Worm (Caenorhabditis elegans) whole organism, young adult: ENCODE measurements around the gene epg-4.

Source experiments
- B0019.2 ChIP-seq: fragments of 200-800 bp; sonication (Bioruptor generic); conservative IDR thresholded peaks from 2 replicates; pipeline ENCODE4 v1.3.6; 2022; ENCODE audit warnings: missing genetic modification reagents, missing genetic modification characterization, missing compliant biosample characterization
- F23B12.7 ChIP-seq: sonication (generic microtip); optimal IDR thresholded peaks from 2 replicates; lab custom pipeline; 2017; ENCODE audit warnings: missing genetic modification characterization, mild to moderate bottlenecking, missing compliant biosample characterization, antibody characterized with exemption, moderate library complexity; ENCODE audit not compliant: insufficient read depth
- F33H1.4 ChIP-seq: fragments of 200-800 bp; sonication (Bioruptor generic); IDR thresholded peaks from 2 replicates; pipeline ENCODE4 v1.3.6; 2022; ENCODE audit warnings: missing genetic modification reagents, missing genetic modification characterization, missing compliant biosample characterization
- F37B4.10 ChIP-seq: fragments of 200-800 bp; sonication (Bioruptor generic); IDR thresholded peaks from 2 replicates; pipeline ENCODE4 v1.3.6; 2022; ENCODE audit warnings: missing genetic modification characterization, missing compliant biosample characterization
- F52B5.7 ChIP-seq: sonication (generic microtip); optimal IDR thresholded peaks from 2 replicates; lab custom pipeline; 2016; ENCODE audit warnings: mild to moderate bottlenecking, missing genetic modification characterization, missing compliant biosample characterization
- F57C9.4 ChIP-seq: sonication (generic microtip); optimal IDR thresholded peaks from 2 replicates; lab custom pipeline; 2017; ENCODE audit warnings: mild to moderate bottlenecking, missing genetic modification characterization, missing compliant biosample characterization
- T07F8.4 ChIP-seq: sonication (generic microtip); optimal IDR thresholded peaks from 2 replicates; lab custom pipeline; 2016; ENCODE audit warnings: mild to moderate bottlenecking, missing genetic modification characterization, moderate library complexity, missing compliant biosample characterization
- T26A5.8 ChIP-seq: sonication (generic microtip); optimal IDR thresholded peaks from 2 replicates; lab custom pipeline; 2016; ENCODE audit warnings: missing genetic modification characterization, missing compliant biosample characterization
- Y53G8AR.9 ChIP-seq: fragments of 200-800 bp; sonication (Bioruptor generic); conservative IDR thresholded peaks from 2 replicates; pipeline ENCODE4 v1.3.6; 2022; ENCODE audit warnings: missing genetic modification reagents, missing genetic modification characterization, missing compliant biosample characterization
- Y67H2A.10 ChIP-seq: fragments of 200-800 bp; sonication (Bioruptor generic); conservative IDR thresholded peaks from 2 replicates; pipeline ENCODE4 v1.3.6; 2022; ENCODE audit warnings: missing genetic modification reagents, missing genetic modification characterization, missing compliant biosample characterization
- Y95B8A.8 ChIP-seq: fragments of 200-800 bp; sonication (Bioruptor generic); IDR thresholded peaks from 2 replicates; pipeline ENCODE4 v1.3.6; 2022; ENCODE audit warnings: missing genetic modification reagents, missing genetic modification characterization, missing compliant biosample characterization
- ZK185.1 ChIP-seq: sonication (generic microtip); optimal IDR thresholded peaks from 2 replicates; lab custom pipeline; 2016; ENCODE audit warnings: mild to moderate bottlenecking, missing genetic modification characterization, missing compliant biosample characterization; ENCODE audit not compliant: poor library complexity, severe bottlenecking
- ama-1 ChIP-seq, 3 experiments: fragments of 150-350 bp in 1 of 3; sonication (generic microtip) in 2 of 3; optimal IDR thresholded peaks; 2 replicates each; lab custom pipeline; 2014 to 2018; ENCODE audit warnings: missing biosample characterization in 2 of 3, missing genetic modification characterization in 2 of 3, missing genetic modification reagents in 2 of 3
- aptf-3 ChIP-seq: fragments of 200-800 bp; sonication (Bioruptor generic); IDR thresholded peaks from 2 replicates; pipeline ENCODE4 v1.3.6; 2022; ENCODE audit warnings: missing genetic modification characterization, missing compliant biosample characterization
- attf-6 ChIP-seq: fragments of 200-800 bp; sonication (Bioruptor generic); IDR thresholded peaks from 2 replicates; pipeline ENCODE4 v1.3.6; 2022; ENCODE audit warnings: missing genetic modification reagents, missing genetic modification characterization, missing compliant biosample characterization
- ceh-100 ChIP-seq: fragments of 200-800 bp; sonication (Bioruptor generic); IDR thresholded peaks from 2 replicates; pipeline ENCODE4 v1.3.6; 2022; ENCODE audit warnings: missing genetic modification reagents, missing genetic modification characterization, missing compliant biosample characterization
- ceh-27 ChIP-seq: fragments of 200-800 bp; sonication (Bioruptor generic); optimal IDR thresholded peaks from 2 replicates; lab custom pipeline; 2018; ENCODE audit warnings: mild to moderate bottlenecking, missing genetic modification characterization, moderate library complexity, missing compliant biosample characterization
- ceh-40 ChIP-seq: fragments of 200-800 bp; sonication (Bioruptor generic); IDR thresholded peaks from 2 replicates; pipeline ENCODE4 v1.3.6; 2022; ENCODE audit warnings: missing genetic modification characterization, missing compliant biosample characterization
- ceh-58 ChIP-seq: fragments of 200-800 bp; sonication (Bioruptor generic); IDR thresholded peaks from 2 replicates; pipeline ENCODE4 v1.3.6; 2022; ENCODE audit warnings: missing genetic modification characterization, missing compliant biosample characterization
- ceh-91 ChIP-seq: fragments of 200-800 bp; sonication (Bioruptor generic); IDR thresholded peaks from 2 replicates; pipeline ENCODE4 v1.3.6; 2022; ENCODE audit warnings: missing genetic modification reagents, missing genetic modification characterization, missing compliant biosample characterization
- dox-1 ChIP-seq: fragments of 200-800 bp; sonication (Bioruptor generic); IDR thresholded peaks from 2 replicates; pipeline ENCODE4 v1.3.6; 2022; ENCODE audit warnings: missing genetic modification reagents, missing genetic modification characterization, missing compliant biosample characterization
- ekl-4 ChIP-seq: fragments of 200-800 bp; sonication (Bioruptor generic); IDR thresholded peaks from 2 replicates; pipeline ENCODE4 v1.3.6; 2022; ENCODE audit warnings: missing genetic modification reagents, missing genetic modification characterization, missing compliant biosample characterization
- him-1 ChIP-seq: sonication (generic microtip); optimal IDR thresholded peaks from 2 replicates; lab custom pipeline; 2016; ENCODE audit warnings: missing genotype, missing genetic modification reagents, missing genetic modification characterization, missing compliant biosample characterization
- lin-40 ChIP-seq: sonication (generic microtip); optimal IDR thresholded peaks from 2 replicates; lab custom pipeline; 2016; ENCODE audit warnings: missing genetic modification characterization, mild to moderate bottlenecking, missing compliant biosample characterization, missing genotype, missing genetic modification reagents
- lin-54 ChIP-seq: fragments of 200-800 bp; sonication (Bioruptor generic); optimal IDR thresholded peaks from 2 replicates; lab custom pipeline; 2018; ENCODE audit warnings: mild to moderate bottlenecking, missing genetic modification characterization, missing compliant biosample characterization
- lsy-27 ChIP-seq: sonication (generic microtip); optimal IDR thresholded peaks from 2 replicates; lab custom pipeline; 2017; ENCODE audit warnings: missing genetic modification characterization, mild to moderate bottlenecking, missing compliant biosample characterization, antibody characterized with exemption, missing genotype, borderline replicate concordance; ENCODE audit not compliant: insufficient read depth
- madf-10 ChIP-seq: sonication (generic microtip); optimal IDR thresholded peaks from 2 replicates; lab custom pipeline; 2016; ENCODE audit warnings: mild to moderate bottlenecking, missing genetic modification characterization, missing compliant biosample characterization
- madf-3 ChIP-seq: fragments of 200-800 bp; sonication (Bioruptor generic); IDR thresholded peaks from 2 replicates; pipeline ENCODE4 v1.3.6; 2022; ENCODE audit warnings: missing genetic modification reagents, missing genetic modification characterization, missing compliant biosample characterization
- madf-6 ChIP-seq: fragments of 200-800 bp; sonication (Bioruptor generic); IDR thresholded peaks from 2 replicates; pipeline ENCODE4 v1.3.6; 2022; ENCODE audit warnings: missing genetic modification reagents, missing genetic modification characterization, missing compliant biosample characterization
- madf-8 ChIP-seq: fragments of 200-800 bp; sonication (Bioruptor generic); conservative IDR thresholded peaks from 2 replicates; pipeline ENCODE4 v1.3.6; 2022; ENCODE audit warnings: missing genetic modification reagents, missing genetic modification characterization, missing compliant biosample characterization
- mcd-1 ChIP-seq: fragments of 200-800 bp; sonication (Bioruptor generic); IDR thresholded peaks from 2 replicates; pipeline ENCODE4 v1.3.6; 2022; ENCODE audit warnings: missing genetic modification reagents, missing genetic modification characterization, missing compliant biosample characterization
- mxl-1 ChIP-seq: sonication (generic microtip); optimal IDR thresholded peaks from 2 replicates; lab custom pipeline; 2016; ENCODE audit warnings: missing genetic modification characterization, missing compliant biosample characterization
- nfyb-1 ChIP-seq: fragments of 200-800 bp; sonication (Bioruptor generic); IDR thresholded peaks from 2 replicates; pipeline ENCODE4 v1.3.6; 2022; ENCODE audit warnings: missing genetic modification reagents, missing genetic modification characterization, missing compliant biosample characterization
- pbrm-1 ChIP-seq: fragments of 200-800 bp; sonication (Bioruptor generic); IDR thresholded peaks from 2 replicates; pipeline ENCODE4 v1.3.6; 2022; ENCODE audit warnings: missing genetic modification reagents, missing genetic modification characterization, missing compliant biosample characterization
- repo-1 ChIP-seq: sonication (generic microtip); optimal IDR thresholded peaks from 2 replicates; lab custom pipeline; 2017; ENCODE audit warnings: mild to moderate bottlenecking, missing genetic modification characterization, missing compliant biosample characterization
- sdz-38 ChIP-seq: sonication (generic microtip); optimal IDR thresholded peaks from 2 replicates; lab custom pipeline; 2016; ENCODE audit warnings: missing genotype, missing genetic modification characterization, missing compliant biosample characterization
- snpc-1.3 ChIP-seq: sonication (generic microtip); optimal IDR thresholded peaks from 2 replicates; lab custom pipeline; 2017; ENCODE audit warnings: missing genetic modification characterization, mild to moderate bottlenecking, missing compliant biosample characterization, antibody characterized with exemption, moderate library complexity, missing genotype, missing genetic modification reagents; ENCODE audit not compliant: insufficient read depth
- snpc-4 ChIP-seq, 5 experiments: fragments of 150-350 bp in 1 of 5; sonication (generic microtip) in 4 of 5; optimal IDR thresholded peaks; 2 replicates each; lab custom pipeline; 2014 to 2018; ENCODE audit warnings: missing genetic modification characterization in 5 of 5, missing biosample characterization in 3 of 5, antibody characterized with exemption in 2 of 5, mild to moderate bottlenecking in 2 of 5, missing compliant biosample characterization in 2 of 5, missing genotype in 2 of 5, moderate library complexity in 2 of 5, missing genetic modification reagents in 1 of 5
- sptf-2 ChIP-seq: fragments of 200-800 bp; sonication (Bioruptor generic); optimal IDR thresholded peaks from 2 replicates; lab custom pipeline; 2018; ENCODE audit warnings: mild to moderate bottlenecking, missing genetic modification characterization, missing compliant biosample characterization
- tbp1 ChIP-seq: fragments of 200-800 bp; sonication (Bioruptor generic); optimal IDR thresholded peaks from 2 replicates; lab custom pipeline; 2018; ENCODE audit warnings: mild to moderate bottlenecking, missing genetic modification characterization, missing compliant biosample characterization
- ztf-18 ChIP-seq: sonication (generic microtip); optimal IDR thresholded peaks from 2 replicates; lab custom pipeline; 2016; ENCODE audit warnings: missing genotype, mild to moderate bottlenecking, missing genetic modification characterization, missing compliant biosample characterization
- ztf-25 ChIP-seq: fragments of 200-800 bp; sonication (Bioruptor generic); IDR thresholded peaks from 2 replicates; pipeline ENCODE4 v1.3.6; 2022; ENCODE audit warnings: missing genetic modification reagents, missing genetic modification characterization, missing compliant biosample characterization
- ztf-6 ChIP-seq: fragments of 200-800 bp; sonication (Bioruptor generic); IDR thresholded peaks from 2 replicates; pipeline ENCODE4 v1.3.6; 2022; ENCODE audit warnings: missing genetic modification reagents, missing genetic modification characterization, missing compliant biosample characterization

Gene epg-4

DNA sequence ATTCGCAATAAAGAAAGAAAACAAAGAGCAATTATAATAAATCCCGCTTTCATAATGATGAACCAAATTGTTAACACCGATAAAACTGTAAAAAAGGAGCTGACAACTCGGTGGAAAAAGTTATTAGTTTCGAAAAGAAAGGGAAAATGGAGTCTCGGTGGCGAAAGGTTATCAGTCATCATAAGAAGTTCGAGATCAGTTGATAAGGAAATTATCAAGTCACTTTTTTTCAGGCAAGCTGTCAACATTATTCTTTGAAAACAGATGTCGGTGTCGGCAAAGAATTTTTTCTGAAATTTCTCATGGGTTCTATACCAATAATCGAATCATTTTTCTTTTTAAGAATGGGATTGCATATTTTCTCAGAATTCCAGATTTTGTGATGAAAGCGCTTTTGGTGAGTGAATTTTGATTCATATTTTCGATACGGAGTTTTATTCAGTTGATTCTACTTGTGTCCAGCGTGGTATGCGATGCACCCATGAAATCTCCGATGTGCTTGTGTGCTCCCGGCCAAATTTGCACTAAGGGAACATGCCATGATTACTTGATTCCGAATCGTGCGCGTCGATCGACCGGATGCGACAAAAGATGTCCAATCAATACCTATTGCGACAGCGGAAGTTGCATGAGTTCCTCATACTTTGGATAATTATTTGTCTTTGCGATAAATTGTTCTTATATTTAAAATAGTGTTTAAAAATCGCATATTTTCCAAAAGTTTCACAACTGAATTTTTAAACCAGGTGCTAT is 6.5 kb downstream of the epg-4 start, which contains the start of the genes F37C12.21 and F37C12.10 (continued):
- TF ChIP-seq madf-6 (GFP tag; lab: Robert Waterston, UW) (peak; percentile 43; the same call in 1 of the 2 replicates), Y53G8AR.9 (GFP tag; lab: Robert Waterston, UW) (no peak), attf-6 (GFP tag; lab: Robert Waterston, UW) (no peak), Y67H2A.10 (no peak), mxl-1 (no peak), F37B4.10 (GFP tag; lab: Robert Waterston, UW) (no peak), sptf-2 (no peak), lsy-27 (tag; lab: Kevin White, UChicago) (no peak), ztf-25 (GFP tag; lab: Robert Waterston, UW) (0 out of 2 replicates have a peak, but pooled peaks have one; percentile 22), mcd-1 (GFP tag; lab: Robert Waterston, UW) (0 out of 2 replicates have a peak, but pooled peaks have one; percentile 6), aptf-3 (GFP tag; lab: Robert Waterston, UW) (0 out of 2 replicates have a peak, but pooled peaks have one; percentile 17), repo-1 (peak; percentile 47), ama-1 (optimal IDR thresholded peaks at IDR 0.05; lab: Kevin White, UChicago) (no peak), ama-1 (GFP tag; optimal IDR thresholded peaks at IDR 0.05; lab: Kevin White, UChicago) (peak in 1 of 2 experiments; percentile 25), nfyb-1 (GFP tag; lab: Robert Waterston, UW) (0 out of 2 replicates have a peak, but pooled peaks have one; percentile 8), T07F8.4 (tag; lab: Kevin White, UChicago) (no peak)

DNA sequence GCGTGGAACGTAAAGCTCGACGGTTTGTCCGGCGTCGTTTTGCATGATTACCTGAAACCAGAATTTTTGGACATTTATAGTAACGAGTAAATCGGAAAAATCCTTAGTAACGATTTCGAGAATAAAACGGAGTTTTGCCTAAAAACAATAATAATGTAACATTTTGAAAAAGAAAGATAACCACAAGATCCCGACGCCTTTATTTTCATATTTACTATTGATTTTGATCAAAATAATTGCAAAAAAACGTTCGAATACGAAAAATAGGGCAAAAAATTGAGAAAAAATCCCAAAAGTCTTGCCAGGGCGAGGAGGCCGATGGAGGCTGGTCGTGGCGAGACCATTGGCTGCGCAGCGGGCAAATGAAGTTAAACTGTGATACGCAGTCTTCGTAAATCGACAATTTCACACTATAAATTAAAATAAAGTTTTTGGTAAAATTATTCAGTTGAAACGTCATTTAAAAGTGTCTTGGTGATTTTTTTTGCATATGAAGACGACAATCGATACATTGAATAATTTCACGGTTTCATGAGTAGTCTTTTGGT is 7.7 kb downstream of the epg-4 start, which contains the start of gene rps-21:
TSS of gene rps-21 (minus strand) at position 51 of the 548 bp plus-strand sequence.
- TF ChIP-seq tbp1 (GFP tag; lab: Kevin White, UChicago), result peak; percentile 47
- no peak for TF ChIP-seq T26A5.8 (tag; lab: Kevin White, UChicago)
- TF ChIP-seq ceh-58 (GFP tag; lab: Robert Waterston, UW), result no peak
- TF ChIP-seq pbrm-1 (GFP tag; lab: Robert Waterston, UW), result peak; percentile 77
- TF ChIP-seq Y95B8A.8, result peak; percentile 67; the same call in 1 of the 2 replicates
- TF ChIP-seq snpc-4 (GFP tag; optimal IDR thresholded peaks at IDR 0.05; lab: Kevin White, UChicago), result peak; percentile 18
- TF ChIP-seq snpc-4 (tag; optimal IDR thresholded peaks at IDR 0.05; lab: Kevin White, UChicago), result peak; percentile 23 to 56 (median 42)
- TF ChIP-seq ztf-18 (tag; lab: Kevin White, UChicago), result peak; percentile 53
- TF ChIP-seq ceh-27 (GFP tag; lab: Kevin White, UChicago), result peak; percentile 43
- TF ChIP-seq F52B5.7 (tag; lab: Kevin White, UChicago), result no peak
- TF ChIP-seq madf-8 (GFP tag; lab: Robert Waterston, UW), result no peak
- peak; percentile 46; the same call in 1 of the 2 replicates for TF ChIP-seq ceh-100 (GFP tag; lab: Robert Waterston, UW)
- peak; percentile 22 for TF ChIP-seq madf-10 (tag; lab: Kevin White, UChicago)
- TF ChIP-seq dox-1, result peak; percentile 49; the same call in 1 of the 2 replicates
- 0 out of 2 replicates have a peak, but pooled peaks have one; percentile 16 for TF ChIP-seq madf-3
- TF ChIP-seq ztf-6 (GFP tag; lab: Robert Waterston, UW), result no peak
- peak; percentile 88 for TF ChIP-seq F23B12.7 (tag; lab: Kevin White, UChicago)
- peak; percentile 67 for TF ChIP-seq lin-54 (GFP tag; lab: Kevin White, UChicago)
- no peak for TF ChIP-seq ZK185.1 (tag; lab: Kevin White, UChicago)
- TF ChIP-seq mcd-1 (GFP tag; lab: Robert Waterston, UW), result peak; percentile 77
- TF ChIP-seq ekl-4, result 0 out of 2 replicates have a peak, but pooled peaks have one; percentile 23
- peak; percentile 94 for TF ChIP-seq F33H1.4
- no peak for TF ChIP-seq him-1 (tag; lab: Kevin White, UChicago)
- peak; percentile 49 for TF ChIP-seq lin-40 (tag; lab: Kevin White, UChicago)
- peak; percentile 59 for TF ChIP-seq madf-6 (GFP tag; lab: Robert Waterston, UW)
- peak; percentile 26 for TF ChIP-seq snpc-1.3 (tag; lab: Kevin White, UChicago)
- TF ChIP-seq F37B4.10 (GFP tag; lab: Robert Waterston, UW), result no peak
- peak; percentile 21; the same call in 1 of the 2 replicates for TF ChIP-seq ceh-91 (GFP tag; lab: Robert Waterston, UW)
- TF ChIP-seq ceh-40 (GFP tag; lab: Robert Waterston, UW), result no peak
- no peak for TF ChIP-seq sdz-38
- 0 out of 2 replicates have a peak, but pooled peaks have one; percentile 47 for TF ChIP-seq B0019.2
- TF ChIP-seq F57C9.4 (tag; lab: Kevin White, UChicago), result no peak
